Worm (Caenorhabditis elegans) whole organism, L2 larva: ENCODE data around the gene otpl-6.

Experiments
- aly-2 ChIP-seq: fragments of 150-350 bp; optimal IDR thresholded peaks from 2 replicates; lab custom pipeline; 2014; ENCODE audit warnings: missing biosample characterization, missing genetic modification characterization
- lin-39 ChIP-seq: fragments of 150-350 bp; optimal IDR thresholded peaks from 2 replicates; lab custom pipeline; 2014; ENCODE audit warnings: missing biosample characterization, missing genetic modification reagents, missing genetic modification characterization
- nhr-21 ChIP-seq: fragments of 150-350 bp; optimal IDR thresholded peaks from 2 replicates; lab custom pipeline; 2014; ENCODE audit warnings: missing biosample characterization, missing genetic modification characterization
- peb-1 ChIP-seq: fragments of 150-350 bp; optimal IDR thresholded peaks from 2 replicates; lab custom pipeline; 2014; ENCODE audit warnings: missing biosample characterization, missing genetic modification characterization
- sma-3 ChIP-seq: sonication (generic microtip); optimal IDR thresholded peaks from 2 replicates; lab custom pipeline; 2016; ENCODE audit warnings: missing genetic modification reagents, missing genetic modification characterization, missing compliant biosample characterization
- snpc-4 ChIP-seq: fragments of 150-350 bp; optimal IDR thresholded peaks from 2 replicates; lab custom pipeline; 2014; ENCODE audit warnings: missing biosample characterization, missing genetic modification characterization
- unc-55 ChIP-seq: fragments of 150-350 bp; sonication (generic microtip); optimal IDR thresholded peaks from 3 replicates; lab custom pipeline; 2014; ENCODE audit warnings: missing biosample characterization, missing genetic modification reagents, missing genetic modification characterization
- unc-62 ChIP-seq: fragments of 150-350 bp; optimal IDR thresholded peaks from 2 replicates; lab custom pipeline; 2014; ENCODE audit warnings: missing biosample characterization, missing genetic modification reagents, missing genetic modification characterization
- zag-1 ChIP-seq: fragments of 150-350 bp; optimal IDR thresholded peaks from 2 replicates; lab custom pipeline; 2014; ENCODE audit warnings: missing biosample characterization, missing genetic modification characterization
- ztf-1 ChIP-seq: fragments of 200-800 bp; sonication (Bioruptor generic); conservative IDR thresholded peaks from 2 replicates; pipeline ENCODE4 v1.3.6; 2022; ENCODE audit warnings: missing genetic modification characterization, missing compliant biosample characterization

ce11 chrV:8495965-8496364 lies 29.9 kb upstream of the otpl-6 start:
- TF ChIP-seq unc-62 (GFP tag; lab: Kevin White, UChicago) (no peak), peb-1 (tag; lab: Kevin White, UChicago) (no peak), unc-55 (GFP tag; lab: Kevin White, UChicago) (no peak), snpc-4 (tag; lab: Kevin White, UChicago) (no peak), aly-2 (tag; lab: Kevin White, UChicago) (no peak), sma-3 (GFP tag; lab: Kevin White, UChicago) (no peak), ztf-1 (GFP tag; lab: Robert Waterston, UW) (no peak), nhr-21 (tag; lab: Kevin White, UChicago) (no peak), lin-39 (tag; lab: Kevin White, UChicago) (no peak), zag-1 (tag; lab: Kevin White, UChicago) (no peak)
